Fruit fly (Drosophila melanogaster) whole organism, embryonic: ENCODE measurements around the gene lectin-24Db.

Experiments
- ATbp ChIP-seq: fragments of 200-800 bp; sonication (Bioruptor generic); optimal IDR thresholded peaks from 2 replicates; lab custom pipeline; 2017; ENCODE audit warnings: missing biosample characterization, mild to moderate bottlenecking, missing genetic modification characterization, missing genetic modification reagents
- Abd-B ChIP-seq: fragments of 200-800 bp; sonication (Bioruptor generic); optimal IDR thresholded peaks from 2 replicates; lab custom pipeline; 2018; ENCODE audit warnings: missing biosample characterization, mild to moderate bottlenecking, missing genetic modification characterization, moderate library complexity
- Asciz ChIP-seq: fragments of 200-800 bp; sonication (Bioruptor generic); optimal IDR thresholded peaks from 2 replicates; lab custom pipeline; 2017; ENCODE audit warnings: missing biosample characterization, mild to moderate bottlenecking, missing genetic modification characterization, missing genetic modification reagents
- Bgb ChIP-seq: fragments of 200-800 bp; sonication (Bioruptor generic); IDR thresholded peaks from 2 replicates; pipeline ENCODE4 v1.3.6; 2022; ENCODE audit warnings: missing biosample characterization, missing genetic modification characterization; ENCODE audit not compliant: partially characterized antibody
- CG10654 ChIP-seq: fragments of 200-800 bp; sonication (Bioruptor generic); optimal IDR thresholded peaks from 2 replicates; lab custom pipeline; 2016; ENCODE audit warnings: missing biosample characterization, missing genetic modification characterization
- CG11247 ChIP-seq: fragments of 200-800 bp; sonication (Bioruptor generic); IDR thresholded peaks from 2 replicates; pipeline ENCODE4 v1.3.6; 2022; ENCODE audit warnings: missing biosample characterization, missing genetic modification characterization
- CG11456 ChIP-seq: fragments of 200-800 bp; sonication (Bioruptor generic); IDR thresholded peaks from 3 replicates; pipeline ENCODE4 v1.3.6; 2022; ENCODE audit warnings: missing biosample characterization, missing genetic modification characterization
- CG12299 ChIP-seq: fragments of 200-800 bp; sonication (Bioruptor generic); optimal IDR thresholded peaks from 2 replicates; lab custom pipeline; 2018; ENCODE audit warnings: missing biosample characterization, mild to moderate bottlenecking, missing genetic modification characterization
- CG13624 ChIP-seq: fragments of 200-800 bp; sonication (Bioruptor generic); optimal IDR thresholded peaks from 2 replicates; lab custom pipeline; 2016; ENCODE audit warnings: missing biosample characterization, missing genetic modification characterization
- CG14667 ChIP-seq: fragments of 200-800 bp; sonication (Bioruptor generic); IDR thresholded peaks from 2 replicates; pipeline ENCODE4 v1.3.6; 2022; ENCODE audit warnings: missing biosample characterization, missing genetic modification characterization
- CG14710 ChIP-seq: fragments of 200-800 bp; sonication (Bioruptor generic); optimal IDR thresholded peaks from 3 replicates; lab custom pipeline; 2019; ENCODE audit warnings: missing biosample characterization, mild to moderate bottlenecking, missing genetic modification characterization, moderate library complexity
- CG15011 ChIP-seq: fragments of 200-800 bp; sonication (Bioruptor generic); optimal IDR thresholded peaks from 3 replicates; lab custom pipeline; 2018; ENCODE audit warnings: missing biosample characterization, mild to moderate bottlenecking, missing genetic modification characterization
- CG1529 ChIP-seq: fragments of 200-800 bp; sonication (Bioruptor generic); optimal IDR thresholded peaks from 3 replicates; lab custom pipeline; 2018; ENCODE audit warnings: missing biosample characterization, missing genetic modification characterization
- CG15514 ChIP-seq: fragments of 200-800 bp; sonication (Bioruptor generic); optimal IDR thresholded peaks from 3 replicates; lab custom pipeline; 2017; ENCODE audit warnings: missing biosample characterization, missing genetic modification characterization, mild to moderate bottlenecking, moderate library complexity, missing genetic modification reagents
- CG16863 ChIP-seq: fragments of 200-800 bp; sonication (Bioruptor generic); optimal IDR thresholded peaks from 3 replicates; lab custom pipeline; 2016; ENCODE audit warnings: missing biosample characterization, missing genetic modification characterization
- CG18011 ChIP-seq: fragments of 200-800 bp; sonication (Bioruptor generic); optimal IDR thresholded peaks from 2 replicates; lab custom pipeline; 2017; ENCODE audit warnings: missing biosample characterization, missing genetic modification characterization, mild to moderate bottlenecking, moderate library complexity, missing genotype
- CG2712 ChIP-seq: fragments of 200-800 bp; optimal IDR thresholded peaks from 3 replicates; lab custom pipeline; 2019; ENCODE audit warnings: missing biosample characterization, mild to moderate bottlenecking, missing genetic modification characterization, moderate library complexity
- CG31441 ChIP-seq: fragments of 200-800 bp; sonication (Bioruptor generic); IDR thresholded peaks from 2 replicates; pipeline ENCODE4 v1.3.6; 2022; ENCODE audit warnings: missing biosample characterization, missing genetic modification characterization
- CG3281 ChIP-seq: fragments of 200-800 bp; sonication (Bioruptor generic); optimal IDR thresholded peaks from 3 replicates; lab custom pipeline; 2017; ENCODE audit warnings: missing biosample characterization, mild to moderate bottlenecking, missing genetic modification characterization
- CG34224 ChIP-seq: fragments of 200-800 bp; sonication (Bioruptor generic); IDR thresholded peaks from 3 replicates; pipeline ENCODE4 v1.3.6; 2022; ENCODE audit warnings: missing biosample characterization, missing genetic modification characterization; ENCODE audit not compliant: partially characterized antibody
- CG4730 ChIP-seq: fragments of 200-800 bp; sonication (Bioruptor generic); IDR thresholded peaks from 2 replicates; pipeline ENCODE4 v1.3.6; 2022; ENCODE audit warnings: missing biosample characterization, missing genetic modification characterization
- CG4854 ChIP-seq: fragments of 200-800 bp; sonication (Bioruptor generic); optimal IDR thresholded peaks from 2 replicates; lab custom pipeline; 2016; ENCODE audit warnings: missing biosample characterization, missing genetic modification characterization, inconsistent platforms
- CG5245 ChIP-seq: fragments of 200-800 bp; sonication (Bioruptor generic); optimal IDR thresholded peaks from 3 replicates; lab custom pipeline; 2016; ENCODE audit warnings: missing biosample characterization, missing genetic modification characterization
- CG6683 ChIP-seq: fragments of 200-800 bp; sonication (Bioruptor generic); optimal IDR thresholded peaks from 2 replicates; lab custom pipeline; 2017; ENCODE audit warnings: missing biosample characterization, mild to moderate bottlenecking, missing genetic modification characterization, missing genetic modification reagents
- CG6765 ChIP-seq: fragments of 200-800 bp; sonication (Bioruptor generic); optimal IDR thresholded peaks from 3 replicates; lab custom pipeline; 2017; ENCODE audit warnings: missing biosample characterization, mild to moderate bottlenecking, missing genetic modification characterization
- CG7963 ChIP-seq: fragments of 200-800 bp; sonication (Bioruptor generic); IDR thresholded peaks from 3 replicates; pipeline ENCODE4 v1.3.6; 2022; ENCODE audit warnings: missing biosample characterization, missing genetic modification characterization; ENCODE audit not compliant: partially characterized antibody
- CG9932 ChIP-seq: fragments of 200-800 bp; sonication (Bioruptor generic); IDR thresholded peaks from 2 replicates; pipeline ENCODE4 v1.3.6; 2022; ENCODE audit warnings: missing biosample characterization, missing genetic modification characterization
- D ChIP-seq, 2 experiments: fragments of 200-800 bp in 1 of 2; fragments of >200 bp in 1 of 2; sonication (Bioruptor generic) in 1 of 2; optimal IDR thresholded peaks; 2 replicates in 1 of 2; 3 replicates in 1 of 2; lab custom pipeline; 2017; ENCODE audit warnings: mild to moderate bottlenecking in 1 of 2, missing biosample characterization in 1 of 2, missing genetic modification characterization in 1 of 2, missing genetic modification reagents in 1 of 2
- Doc2 ChIP-seq: fragments of 200-800 bp; sonication (Bioruptor generic); IDR thresholded peaks from 2 replicates; pipeline ENCODE4 v1.3.6; 2022; ENCODE audit warnings: missing biosample characterization, missing genetic modification characterization
- H15 ChIP-seq: fragments of 200-800 bp; sonication (Bioruptor generic); IDR thresholded peaks from 3 replicates; pipeline ENCODE4 v1.3.6; 2022; ENCODE audit warnings: missing biosample characterization, missing genetic modification characterization
- Hand ChIP-seq: fragments of 200-800 bp; sonication (Bioruptor generic); optimal IDR thresholded peaks from 2 replicates; lab custom pipeline; 2017; ENCODE audit warnings: mild to moderate bottlenecking, missing biosample characterization, missing genetic modification reagents, missing genetic modification characterization
- Hr3 ChIP-seq: fragments of 200-800 bp; sonication (Bioruptor generic); optimal IDR thresholded peaks from 3 replicates; lab custom pipeline; 2016; ENCODE audit warnings: missing biosample characterization, missing genetic modification characterization
- Lhr ChIP-seq: fragments of 200-800 bp; sonication (Bioruptor generic); optimal IDR thresholded peaks from 3 replicates; lab custom pipeline; 2017; ENCODE audit warnings: mild to moderate bottlenecking, missing biosample characterization, missing genetic modification reagents, missing genetic modification characterization
- Myb ChIP-seq: fragments of 200-800 bp; sonication (Bioruptor generic); optimal IDR thresholded peaks from 2 replicates; lab custom pipeline; 2016; ENCODE audit warnings: missing biosample characterization, missing genetic modification characterization
- Rfx ChIP-seq: fragments of 200-800 bp; sonication (Bioruptor generic); IDR thresholded peaks from 2 replicates; pipeline ENCODE4 v1.3.6; 2022; ENCODE audit warnings: missing biosample characterization, missing genetic modification characterization
- Sin3A ChIP-seq: fragments of >200 bp; optimal IDR thresholded peaks from 2 replicates; lab custom pipeline; 2018
- TFAM ChIP-seq: fragments of 200-800 bp; sonication (Bioruptor generic); optimal IDR thresholded peaks from 2 replicates; lab custom pipeline; 2017; ENCODE audit warnings: missing biosample characterization, missing genetic modification characterization, inconsistent platforms
- Tbp ChIP-seq: fragments of >200 bp; optimal IDR thresholded peaks from 2 replicates; lab custom pipeline; 2018; ENCODE audit warnings: missing biosample characterization, missing genetic modification characterization
- Xrp1 ChIP-seq: fragments of 200-800 bp; sonication (Bioruptor generic); IDR thresholded peaks from 2 replicates; pipeline ENCODE4 v1.3.6; 2022; ENCODE audit warnings: missing biosample characterization, missing genetic modification characterization
- az2 ChIP-seq: fragments of 200-800 bp; sonication (Bioruptor generic); optimal IDR thresholded peaks from 3 replicates; lab custom pipeline; 2016; ENCODE audit warnings: missing biosample characterization, missing genetic modification characterization
- cg ChIP-seq: fragments of 200-800 bp; sonication (Bioruptor generic); optimal IDR thresholded peaks from 3 replicates; lab custom pipeline; 2019; ENCODE audit warnings: missing biosample characterization, mild to moderate bottlenecking, missing genetic modification characterization, moderate library complexity
- croc ChIP-seq: fragments of 200-800 bp; sonication (Bioruptor generic); conservative IDR thresholded peaks from 3 replicates; pipeline ENCODE4 v1.3.6; 2022; ENCODE audit warnings: missing biosample characterization, missing genetic modification characterization
- dm ChIP-seq: fragments of 200-800 bp; sonication (Bioruptor generic); optimal IDR thresholded peaks from 3 replicates; lab custom pipeline; 2016; ENCODE audit warnings: missing biosample characterization, missing genetic modification characterization
- gt ChIP-seq: fragments of 200-800 bp; sonication (Bioruptor generic); IDR thresholded peaks from 2 replicates; pipeline ENCODE4 v1.3.6; 2022; ENCODE audit warnings: missing biosample characterization, missing genetic modification characterization
- hb ChIP-seq: fragments of 200-800 bp; sonication (Bioruptor generic); IDR thresholded peaks from 3 replicates; pipeline ENCODE4 v1.3.6; 2022; ENCODE audit warnings: missing biosample characterization, missing genetic modification characterization; ENCODE audit not compliant: partially characterized antibody
- insv ChIP-seq, 2 experiments: fragments of 200-800 bp; sonication (Bioruptor generic); optimal IDR thresholded peaks; 3 replicates each; lab custom pipeline; 2016 to 2018; ENCODE audit warnings: missing biosample characterization in 2 of 2, missing genetic modification characterization in 2 of 2
- klu ChIP-seq: fragments of 200-800 bp; sonication (Bioruptor generic); IDR thresholded peaks from 2 replicates; pipeline ENCODE4 v1.3.6; 2022; ENCODE audit warnings: missing biosample characterization, missing genetic modification characterization
- nom ChIP-seq: fragments of 200-800 bp; sonication (Bioruptor generic); optimal IDR thresholded peaks from 2 replicates; lab custom pipeline; 2017; ENCODE audit warnings: missing biosample characterization, missing genetic modification characterization, mild to moderate bottlenecking, moderate library complexity, missing genetic modification reagents
- seq ChIP-seq: fragments of 200-800 bp; sonication (Bioruptor generic); IDR thresholded peaks from 2 replicates; pipeline ENCODE4 v1.3.6; 2022; ENCODE audit warnings: missing biosample characterization, missing genetic modification characterization
- trem ChIP-seq: fragments of 200-800 bp; optimal IDR thresholded peaks from 3 replicates; lab custom pipeline; 2019; ENCODE audit warnings: missing biosample characterization, mild to moderate bottlenecking, missing genetic modification characterization, moderate library complexity

Gene lectin-24Db

DNA sequence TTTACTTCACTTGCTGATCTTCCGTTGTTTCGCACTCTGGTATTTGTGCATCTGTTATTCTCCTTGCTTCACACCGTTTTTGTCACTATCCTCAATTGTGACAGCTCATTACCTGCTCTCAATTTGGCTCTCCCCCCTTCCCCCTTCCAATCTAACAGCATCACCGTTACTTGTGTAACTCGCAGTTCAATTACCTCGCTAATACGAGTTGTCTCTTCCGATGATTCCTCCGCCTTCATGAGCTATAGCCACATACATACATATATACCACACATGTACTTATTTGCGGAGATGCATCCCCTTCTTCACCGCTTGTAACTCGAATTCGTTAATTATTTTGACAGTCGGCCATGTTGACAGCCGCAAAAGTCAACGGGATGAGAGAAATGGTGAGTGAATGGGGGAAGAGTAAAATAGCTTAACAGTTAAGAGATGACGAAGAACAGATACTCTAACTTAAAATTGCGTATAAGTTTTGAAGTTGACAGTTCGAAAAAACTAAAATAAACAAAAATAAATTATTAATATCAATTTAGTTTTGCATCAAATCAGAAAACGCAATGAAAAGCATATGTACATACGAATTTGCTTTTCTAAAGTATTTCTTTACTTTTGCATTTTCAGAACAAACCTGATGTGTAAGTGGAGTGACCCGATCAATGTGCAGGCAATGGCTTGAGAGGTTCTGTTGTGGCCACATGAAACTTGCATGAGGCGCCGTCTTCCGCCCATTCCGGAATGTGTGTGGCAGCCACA lies 2.5 kb upstream of the lectin-24Db start (continued):
- TF ChIP-seq TFAM (GFP tag; lab: Kevin White, UChicago), result no peak
- TF ChIP-seq trem (tag; lab: Kevin White, UChicago), result no peak
- TF ChIP-seq cg (GFP tag; lab: Kevin White, UChicago), result no peak
- TF ChIP-seq D (optimal IDR thresholded peaks at IDR 0.05; lab: Kevin White, UChicago), result no peak
- TF ChIP-seq D (GFP tag; optimal IDR thresholded peaks at IDR 0.05; lab: Kevin White, UChicago), result no peak
- peak; percentile 36 for TF ChIP-seq CG2712
- no peak for TF ChIP-seq CG6683
- no peak for TF ChIP-seq Rfx (GFP tag; lab: Robert Waterston, UW)
- no peak for TF ChIP-seq CG10654 (GFP tag; lab: Kevin White, UChicago)
- TF ChIP-seq Asciz (GFP tag; lab: Kevin White, UChicago), result no peak
- TF ChIP-seq CG18011 (GFP tag; lab: Kevin White, UChicago), result no peak
- TF ChIP-seq seq (GFP tag; lab: Robert Waterston, UW), result no peak
- no peak for TF ChIP-seq CG4730 (GFP tag; lab: Robert Waterston, UW)
- no peak for TF ChIP-seq CG34224
- TF ChIP-seq ATbp, result peak; percentile 6
- no peak for TF ChIP-seq CG4854 (GFP tag; lab: Kevin White, UChicago)
- no peak for TF ChIP-seq CG9932 (GFP tag; lab: Robert Waterston, UW)
- no peak for TF ChIP-seq CG16863 (GFP tag; lab: Kevin White, UChicago)
- no peak for TF ChIP-seq CG7963
- no peak for TF ChIP-seq CG12299 (tag; lab: Kevin White, UChicago)
- no peak for TF ChIP-seq hb (GFP tag; lab: Robert Waterston, UW)
- TF ChIP-seq Myb, result no peak
- no peak for TF ChIP-seq CG11247
- no peak for TF ChIP-seq CG31441 (GFP tag; lab: Robert Waterston, UW)
- no peak for TF ChIP-seq gt (GFP tag; lab: Robert Waterston, UW)
- TF ChIP-seq Hand (GFP tag; lab: Kevin White, UChicago), result no peak
- no peak for TF ChIP-seq insv (GFP tag; optimal IDR thresholded peaks at IDR 0.05; lab: Kevin White, UChicago)
- TF ChIP-seq nom (GFP tag; lab: Kevin White, UChicago), result no peak
- no peak for TF ChIP-seq CG13624 (GFP tag; lab: Kevin White, UChicago)
- TF ChIP-seq CG3281 (GFP tag; lab: Kevin White, UChicago), result no peak
- TF ChIP-seq dm, result no peak
- no peak for TF ChIP-seq CG5245 (GFP tag; lab: Kevin White, UChicago)
- TF ChIP-seq Xrp1 (GFP tag; lab: Robert Waterston, UW), result no peak
- no peak for TF ChIP-seq klu (GFP tag; lab: Robert Waterston, UW)
- TF ChIP-seq Abd-B, result peak; percentile 11
- TF ChIP-seq CG1529 (GFP tag; lab: Kevin White, UChicago), result no peak
- peak; percentile 17 for TF ChIP-seq CG14710
- TF ChIP-seq Tbp (GFP tag; lab: Kevin White, UChicago), result no peak
- TF ChIP-seq az2 (GFP tag; lab: Kevin White, UChicago), result no peak
- TF ChIP-seq CG15514 (GFP tag; lab: Kevin White, UChicago), result no peak
- TF ChIP-seq Hr3 (GFP tag; lab: Kevin White, UChicago), result no peak
- TF ChIP-seq Lhr (GFP tag; lab: Kevin White, UChicago), result no peak
- TF ChIP-seq CG15011 (GFP tag; lab: Kevin White, UChicago), result no peak
- no peak for TF ChIP-seq Sin3A (lab: Kevin White, UChicago)
- TF ChIP-seq CG6765, result no peak
- TF ChIP-seq Bgb (GFP tag; lab: Robert Waterston, UW), result no peak
- no peak for TF ChIP-seq H15 (GFP tag; lab: Robert Waterston, UW)
- TF ChIP-seq Doc2 (GFP tag; lab: Robert Waterston, UW), result no peak
- no peak for TF ChIP-seq CG11456 (GFP tag; lab: Robert Waterston, UW)
- no peak for TF ChIP-seq CG14667 (GFP tag; lab: Robert Waterston, UW)
- TF ChIP-seq croc (GFP tag; lab: Robert Waterston, UW), result no peak
